Worm (Caenorhabditis elegans): ENCODE measurements around the gene btb-18.

ce11 chrII:3295193-3295592 is 2.8 kb upstream of the btb-18 start, which contains the start of gene btb-17:
- TF ChIP-seq ama-1 (optimal IDR thresholded peaks at IDR 0.05) (no peak), snpc-4 (tag; optimal IDR thresholded peaks at IDR 0.05) (no peak)
